Fruit fly (Drosophila melanogaster) whole organism, embryonic: ENCODE results near the gene Hsp83.
A peak's percentile ranks its signal among the peaks of the same experiment; 100 is the strongest.

Source experiments
- Adf1 ChIP-seq: fragments of 200-800 bp; sonication (Bioruptor generic); IDR thresholded peaks from 2 replicates; pipeline ENCODE4 v1.3.6; 2022; ENCODE audit warnings: missing biosample characterization, missing genetic modification characterization
- Atf-2 ChIP-seq: fragments of 200-800 bp; sonication (Bioruptor generic); optimal IDR thresholded peaks from 2 replicates; lab custom pipeline; 2016; ENCODE audit warnings: missing biosample characterization, missing genetic modification characterization
- B-H2 ChIP-seq: fragments of 200-800 bp; sonication (Bioruptor generic); optimal IDR thresholded peaks from 2 replicates; lab custom pipeline; 2018; ENCODE audit warnings: missing biosample characterization, mild to moderate bottlenecking, missing genetic modification characterization
- BEAF-32 ChIP-seq: fragments of 200-800 bp; sonication (Bioruptor generic); optimal IDR thresholded peaks from 3 replicates; lab custom pipeline; 2017; ENCODE audit warnings: missing biosample characterization, missing genetic modification characterization, mild to moderate bottlenecking, moderate library complexity, missing genetic modification reagents
- Bteb2 ChIP-seq: fragments of 200-800 bp; sonication (Bioruptor generic); optimal IDR thresholded peaks from 2 replicates; lab custom pipeline; 2016; ENCODE audit warnings: missing biosample characterization, missing genetic modification characterization
- CG10654 ChIP-seq: fragments of 200-800 bp; sonication (Bioruptor generic); optimal IDR thresholded peaks from 2 replicates; lab custom pipeline; 2016; ENCODE audit warnings: missing biosample characterization, missing genetic modification characterization
- CG13287 ChIP-seq: fragments of 200-800 bp; sonication (Bioruptor generic); IDR thresholded peaks from 2 replicates; pipeline ENCODE4 v1.3.6; 2022; ENCODE audit warnings: missing biosample characterization, missing genetic modification characterization; ENCODE audit not compliant: partially characterized antibody
- CG15073 ChIP-seq: fragments of 200-800 bp; sonication (Bioruptor generic); optimal IDR thresholded peaks from 2 replicates; lab custom pipeline; 2016; ENCODE audit warnings: missing biosample characterization, missing genetic modification characterization
- CG1529 ChIP-seq: fragments of 200-800 bp; sonication (Bioruptor generic); optimal IDR thresholded peaks from 3 replicates; lab custom pipeline; 2018; ENCODE audit warnings: missing biosample characterization, missing genetic modification characterization
- CG17612 ChIP-seq: fragments of 200-800 bp; sonication (Bioruptor generic); IDR thresholded peaks from 2 replicates; pipeline ENCODE4 v1.3.6; 2022; ENCODE audit warnings: missing biosample characterization, missing genetic modification characterization
- CG17912 ChIP-seq: fragments of 200-800 bp; sonication (Bioruptor generic); optimal IDR thresholded peaks from 2 replicates; lab custom pipeline; 2018; ENCODE audit warnings: missing biosample characterization, mild to moderate bottlenecking, missing genetic modification characterization
- CG2120 ChIP-seq: fragments of 200-800 bp; sonication (Bioruptor generic); optimal IDR thresholded peaks from 3 replicates; lab custom pipeline; 2016; ENCODE audit warnings: missing biosample characterization, missing genetic modification characterization
- CG34224 ChIP-seq: fragments of 200-800 bp; sonication (Bioruptor generic); IDR thresholded peaks from 3 replicates; pipeline ENCODE4 v1.3.6; 2022; ENCODE audit warnings: missing biosample characterization, missing genetic modification characterization; ENCODE audit not compliant: partially characterized antibody
- CG42726 ChIP-seq: fragments of 200-800 bp; sonication (Bioruptor generic); IDR thresholded peaks from 2 replicates; pipeline ENCODE4 v1.3.6; 2022; ENCODE audit warnings: missing biosample characterization, missing genetic modification characterization; ENCODE audit not compliant: partially characterized antibody
- CG4328 ChIP-seq: fragments of 200-800 bp; sonication (Bioruptor generic); optimal IDR thresholded peaks from 3 replicates; lab custom pipeline; 2017; ENCODE audit warnings: missing biosample characterization, missing genetic modification reagents, missing genetic modification characterization
- CG4617 ChIP-seq: fragments of 200-800 bp; sonication (Bioruptor generic); optimal IDR thresholded peaks from 3 replicates; lab custom pipeline; 2016; ENCODE audit warnings: missing biosample characterization, missing genetic modification characterization, borderline replicate concordance
- CG5953 ChIP-seq: fragments of 200-800 bp; sonication (Bioruptor generic); IDR thresholded peaks from 2 replicates; pipeline ENCODE4 v1.3.6; 2022; ENCODE audit warnings: missing biosample characterization, missing genetic modification characterization
- CG7271 ChIP-seq: fragments of 200-800 bp; sonication (Bioruptor generic); optimal IDR thresholded peaks from 2 replicates; lab custom pipeline; 2018; ENCODE audit warnings: missing biosample characterization, mild to moderate bottlenecking, missing genetic modification characterization, moderate library complexity
- CG7372 ChIP-seq: fragments of 200-800 bp; sonication (Bioruptor generic); IDR thresholded peaks from 2 replicates; pipeline ENCODE4 v1.3.6; 2022; ENCODE audit warnings: missing biosample characterization, missing genetic modification characterization
- CG7786 ChIP-seq: fragments of 200-800 bp; sonication (Bioruptor generic); optimal IDR thresholded peaks from 2 replicates; lab custom pipeline; 2016; ENCODE audit warnings: missing biosample characterization, missing genetic modification characterization
- CG8089 ChIP-seq: fragments of 200-800 bp; sonication (Bioruptor generic); optimal IDR thresholded peaks from 3 replicates; lab custom pipeline; 2016; ENCODE audit warnings: missing biosample characterization, missing genetic modification characterization
- CG9797 ChIP-seq: fragments of 200-800 bp; sonication (Bioruptor generic); optimal IDR thresholded peaks from 3 replicates; lab custom pipeline; 2018; ENCODE audit warnings: missing biosample characterization, mild to moderate bottlenecking, missing genetic modification characterization
- CkIIα-i1 ChIP-seq: fragments of 200-800 bp; sonication (Bioruptor generic); IDR thresholded peaks from 2 replicates; pipeline ENCODE4 v1.3.6; 2022; ENCODE audit warnings: missing biosample characterization, missing genetic modification characterization
- Dip2 ChIP-seq: fragments of 200-800 bp; sonication (Bioruptor generic); IDR thresholded peaks from 2 replicates; pipeline ENCODE4 v1.3.6; 2022; ENCODE audit warnings: missing biosample characterization, missing genetic modification characterization
- E2f1 ChIP-seq: fragments of 200-800 bp; sonication (Bioruptor generic); IDR thresholded peaks from 2 replicates; pipeline ENCODE4 v1.3.6; 2022; ENCODE audit warnings: missing biosample characterization, missing genetic modification characterization
- Fer3 ChIP-seq: fragments of 200-800 bp; sonication (Bioruptor generic); optimal IDR thresholded peaks from 2 replicates; lab custom pipeline; 2018; ENCODE audit warnings: missing biosample characterization, mild to moderate bottlenecking, missing genetic modification characterization, moderate library complexity
- GATAe ChIP-seq: fragments of 200-800 bp; sonication (Bioruptor generic); conservative IDR thresholded peaks from 2 replicates; pipeline ENCODE4 v1.3.6; 2022; ENCODE audit warnings: missing biosample characterization, missing genetic modification characterization
- Hmr ChIP-seq: fragments of 200-800 bp; sonication (Bioruptor generic); optimal IDR thresholded peaks from 3 replicates; lab custom pipeline; 2017; ENCODE audit warnings: mild to moderate bottlenecking, missing biosample characterization, missing genetic modification reagents, missing genetic modification characterization
- Hr78 ChIP-seq, 2 experiments: fragments of 200-800 bp in 1 of 2; fragments of >200 bp in 1 of 2; sonication (Bioruptor generic) in 1 of 2; optimal IDR thresholded peaks; 2 replicates each; lab custom pipeline; 2017 to 2019; ENCODE audit warnings: missing biosample characterization in 2 of 2, missing genetic modification characterization in 2 of 2, mild to moderate bottlenecking in 1 of 2, moderate library complexity in 1 of 2
- Myb ChIP-seq: fragments of 200-800 bp; sonication (Bioruptor generic); optimal IDR thresholded peaks from 2 replicates; lab custom pipeline; 2016; ENCODE audit warnings: missing biosample characterization, missing genetic modification characterization
- NK7.1 ChIP-seq: fragments of 200-800 bp; sonication (Bioruptor generic); optimal IDR thresholded peaks from 3 replicates; lab custom pipeline; 2016; ENCODE audit warnings: missing biosample characterization, missing genetic modification characterization
- Ptx1 ChIP-seq: fragments of 200-800 bp; sonication (Bioruptor generic); IDR thresholded peaks from 2 replicates; pipeline ENCODE4 v1.3.6; 2022; ENCODE audit warnings: missing biosample characterization, missing genetic modification characterization
- Stat92E ChIP-seq, 3 experiments: fragments of >200 bp in 2 of 3; fragments of 200-800 bp in 1 of 3; sonication (Bioruptor generic) in 1 of 3; optimal IDR thresholded peaks; 2 replicates each; lab custom pipeline; 2017 to 2019; ENCODE audit warnings: missing biosample characterization in 3 of 3, missing genetic modification characterization in 3 of 3, mild to moderate bottlenecking in 1 of 3, moderate library complexity in 1 of 3
- Trl ChIP-seq, 3 experiments: fragments of >200 bp in 2 of 3; fragments of 200-800 bp in 1 of 3; sonication (Bioruptor generic) in 1 of 3; optimal IDR thresholded peaks; 2 replicates in 1 of 3; 3 replicates in 2 of 3; lab custom pipeline; 2016 to 2017; ENCODE audit warnings: missing biosample characterization in 1 of 3, missing genetic modification characterization in 1 of 3
- cato ChIP-seq: fragments of 200-800 bp; sonication (Bioruptor generic); optimal IDR thresholded peaks from 2 replicates; lab custom pipeline; 2016; ENCODE audit warnings: missing biosample characterization, missing genetic modification characterization, borderline replicate concordance
- caup ChIP-seq: fragments of 200-800 bp; sonication (Bioruptor generic); optimal IDR thresholded peaks from 3 replicates; lab custom pipeline; 2017; ENCODE audit warnings: missing biosample characterization, mild to moderate bottlenecking, missing genetic modification characterization, moderate library complexity; ENCODE audit not compliant: severe bottlenecking
- fd3F ChIP-seq: fragments of 200-800 bp; sonication (Bioruptor generic); optimal IDR thresholded peaks from 2 replicates; lab custom pipeline; 2018; ENCODE audit warnings: missing biosample characterization, mild to moderate bottlenecking, missing genetic modification characterization, moderate library complexity
- gcm ChIP-seq: fragments of 200-800 bp; sonication (Bioruptor generic); optimal IDR thresholded peaks from 2 replicates; lab custom pipeline; 2019; ENCODE audit warnings: missing biosample characterization, mild to moderate bottlenecking, missing genetic modification characterization, moderate library complexity
- gem ChIP-seq: fragments of 200-800 bp; sonication (Bioruptor generic); optimal IDR thresholded peaks from 2 replicates; lab custom pipeline; 2019; ENCODE audit warnings: missing biosample characterization, mild to moderate bottlenecking, missing genetic modification characterization, moderate library complexity
- gfzf ChIP-seq: fragments of 200-800 bp; sonication (Bioruptor generic); optimal IDR thresholded peaks from 2 replicates; lab custom pipeline; 2016; ENCODE audit warnings: missing biosample characterization, mild to moderate bottlenecking, missing genetic modification characterization, moderate library complexity
- ind ChIP-seq: fragments of 200-800 bp; sonication (Bioruptor generic); optimal IDR thresholded peaks from 3 replicates; lab custom pipeline; 2016; ENCODE audit warnings: missing biosample characterization, missing genetic modification characterization
- rib ChIP-seq: fragments of 200-800 bp; sonication (Bioruptor generic); IDR thresholded peaks from 2 replicates; pipeline ENCODE4 v1.3.6; 2022; ENCODE audit warnings: missing biosample characterization, missing genetic modification characterization
- schlank ChIP-seq: fragments of 200-800 bp; sonication (Bioruptor generic); optimal IDR thresholded peaks from 2 replicates; lab custom pipeline; 2018; ENCODE audit warnings: missing biosample characterization, mild to moderate bottlenecking, missing genetic modification characterization
- slp2 ChIP-seq: fragments of 200-800 bp; sonication (Bioruptor generic); optimal IDR thresholded peaks from 2 replicates; lab custom pipeline; 2016; ENCODE audit warnings: missing biosample characterization, missing genetic modification characterization
- sna ChIP-seq: fragments of 200-800 bp; sonication (Bioruptor generic); IDR thresholded peaks from 2 replicates; pipeline ENCODE4 v1.3.6; 2022; ENCODE audit warnings: missing biosample characterization, missing genetic modification characterization; ENCODE audit not compliant: partially characterized antibody
- tin ChIP-seq: fragments of 200-800 bp; sonication (Bioruptor generic); optimal IDR thresholded peaks from 3 replicates; lab custom pipeline; 2016; ENCODE audit warnings: missing biosample characterization, missing genetic modification characterization
- trh ChIP-seq: fragments of 200-800 bp; sonication (Bioruptor generic); optimal IDR thresholded peaks from 2 replicates; lab custom pipeline; 2016; ENCODE audit warnings: missing biosample characterization, missing genetic modification characterization
- unpg ChIP-seq: fragments of 200-800 bp; sonication (Bioruptor generic); optimal IDR thresholded peaks from 3 replicates; lab custom pipeline; 2018; ENCODE audit warnings: missing biosample characterization, mild to moderate bottlenecking, missing genetic modification characterization, moderate library complexity
- zfh1 ChIP-seq: fragments of 200-800 bp; sonication (Bioruptor generic); IDR thresholded peaks from 3 replicates; pipeline ENCODE4 v1.3.6; 2022; ENCODE audit warnings: missing biosample characterization, missing genetic modification characterization

Gene Hsp83

dm6 chr3L:3164951-3165350 lies 27.8 kb upstream of the Hsp83 start, which contains the start of gene CG32280 (continued):
- peak in 1 of 3 experiments; percentile 61 for TF ChIP-seq Stat92E (GFP tag; optimal IDR thresholded peaks at IDR 0.05; lab: Kevin White, UChicago)
- peak; percentile 50 for TF ChIP-seq caup (GFP tag; lab: Kevin White, UChicago)
- no peak for TF ChIP-seq schlank
- no peak for TF ChIP-seq Trl (optimal IDR thresholded peaks at IDR 0.05; lab: Kevin White, UChicago)
- peak; percentile 15 for TF ChIP-seq Trl (GFP tag; optimal IDR thresholded peaks at IDR 0.05; lab: Kevin White, UChicago)
- no peak for TF ChIP-seq Hr78 (GFP tag; optimal IDR thresholded peaks at IDR 0.05; lab: Kevin White, UChicago)
- TF ChIP-seq fd3F (GFP tag; lab: Kevin White, UChicago): no peak
- TF ChIP-seq CG5953: no peak
- TF ChIP-seq Hmr (GFP tag; lab: Kevin White, UChicago): no peak
- TF ChIP-seq CG4328 (GFP tag; lab: Kevin White, UChicago): no peak
- TF ChIP-seq B-H2: peak; percentile 20
- 0 out of 2 replicates have a peak, but pooled peaks have one; percentile 12 for TF ChIP-seq Adf1 (GFP tag; lab: Robert Waterston, UW)
- TF ChIP-seq CkIIα-i1 (GFP tag; lab: Robert Waterston, UW): no peak
- no peak for TF ChIP-seq ind (GFP tag; lab: Kevin White, UChicago)
- peak; percentile 76; the same call in 1 of the 2 replicates for TF ChIP-seq CG42726 (GFP tag; lab: Robert Waterston, UW)
- TF ChIP-seq Bteb2: peak; percentile 5
- TF ChIP-seq trh (GFP tag; lab: Kevin White, UChicago): no peak
- TF ChIP-seq CG2120 (GFP tag; lab: Kevin White, UChicago): peak; percentile 51
- peak; percentile 86 for TF ChIP-seq gfzf
- no peak for TF ChIP-seq CG1529 (GFP tag; lab: Kevin White, UChicago)
- no peak for TF ChIP-seq GATAe (GFP tag; lab: Robert Waterston, UW)
- peak; percentile 85 for TF ChIP-seq BEAF-32 (GFP tag; lab: Kevin White, UChicago)
- no peak for TF ChIP-seq CG7786 (GFP tag; lab: Kevin White, UChicago)
- 0 out of 3 replicates have a peak, but pooled peaks have one; percentile 51 for TF ChIP-seq zfh1 (GFP tag; lab: Robert Waterston, UW)
- TF ChIP-seq cato (GFP tag; lab: Kevin White, UChicago): no peak
- no peak for TF ChIP-seq CG7372
- TF ChIP-seq CG17912: no peak
- TF ChIP-seq CG34224 (GFP tag; lab: Robert Waterston, UW): peak; percentile 90
- no peak for TF ChIP-seq E2f1 (GFP tag; lab: Robert Waterston, UW)
- TF ChIP-seq Ptx1 (GFP tag; lab: Robert Waterston, UW): peak; percentile 25; the same call in 1 of the 2 replicates
- peak; percentile 91 for TF ChIP-seq CG13287
- TF ChIP-seq rib (GFP tag; lab: Robert Waterston, UW): no peak
- TF ChIP-seq CG7271: peak; percentile 68
- no peak for TF ChIP-seq NK7.1
- TF ChIP-seq tin (GFP tag; lab: Kevin White, UChicago): no peak
- TF ChIP-seq CG8089 (GFP tag; lab: Kevin White, UChicago): no peak
- peak; percentile 82 for TF ChIP-seq Myb (GFP tag; lab: Kevin White, UChicago)
- TF ChIP-seq gcm (GFP tag; lab: Kevin White, UChicago): no peak
- TF ChIP-seq gem: no peak
- TF ChIP-seq CG15073 (GFP tag; lab: Kevin White, UChicago): no peak
- peak; percentile 52 for TF ChIP-seq CG4617 (GFP tag; lab: Kevin White, UChicago)
- TF ChIP-seq Atf-2 (GFP tag; lab: Kevin White, UChicago): no peak
- peak; percentile 20 for TF ChIP-seq unpg
- peak; percentile 81 for TF ChIP-seq sna (GFP tag; lab: Robert Waterston, UW)
- no peak for TF ChIP-seq CG17612
- no peak for TF ChIP-seq CG10654
- TF ChIP-seq Fer3 (tag; lab: Kevin White, UChicago): no peak
- peak; percentile 77 for TF ChIP-seq CG9797 (GFP tag; lab: Kevin White, UChicago)
- TF ChIP-seq Dip2 (GFP tag; lab: Robert Waterston, UW): no peak
- peak; percentile 24 for TF ChIP-seq slp2 (GFP tag; lab: Kevin White, UChicago)
